Fruit fly (Drosophila melanogaster) whole organism, embryonic: ENCODE data around the gene CG32379.

ENCODE experiments used
- Antp ChIP-seq: fragments of 200-800 bp; sonication (Bioruptor generic); optimal IDR thresholded peaks from 3 replicates; lab custom pipeline; 2016; ENCODE audit warnings: missing biosample characterization, missing genetic modification characterization
- CG10209 ChIP-seq: fragments of 200-800 bp; sonication (Bioruptor generic); optimal IDR thresholded peaks from 3 replicates; lab custom pipeline; 2017; ENCODE audit warnings: missing biosample characterization, mild to moderate bottlenecking, missing genetic modification characterization, missing genetic modification reagents
- CG10274 ChIP-seq: fragments of 200-800 bp; sonication (Bioruptor generic); optimal IDR thresholded peaks from 3 replicates; lab custom pipeline; 2017; ENCODE audit warnings: missing biosample characterization, mild to moderate bottlenecking, missing genetic modification characterization
- CG10321 ChIP-seq: fragments of 200-800 bp; sonication (Bioruptor generic); IDR thresholded peaks from 2 replicates; pipeline ENCODE4 v1.3.6; 2022; ENCODE audit warnings: missing biosample characterization, missing genetic modification characterization
- CG11085 ChIP-seq: fragments of 200-800 bp; sonication (Bioruptor generic); IDR thresholded peaks from 2 replicates; pipeline ENCODE4 v1.3.6; 2022; ENCODE audit warnings: missing biosample characterization, missing genetic modification characterization
- CG11696 ChIP-seq: fragments of 200-800 bp; sonication (Bioruptor generic); IDR thresholded peaks from 2 replicates; pipeline ENCODE4 v1.3.6; 2022; ENCODE audit warnings: missing biosample characterization, missing genetic modification characterization
- CG11723 ChIP-seq: fragments of 200-800 bp; sonication (Bioruptor generic); optimal IDR thresholded peaks from 2 replicates; lab custom pipeline; 2017; ENCODE audit warnings: missing biosample characterization, mild to moderate bottlenecking, missing genetic modification characterization
- CG12391 ChIP-seq: fragments of 200-800 bp; sonication (Bioruptor generic); optimal IDR thresholded peaks from 3 replicates; lab custom pipeline; 2018; ENCODE audit warnings: missing biosample characterization, mild to moderate bottlenecking, missing genetic modification characterization, moderate library complexity
- CG13424 ChIP-seq: fragments of 200-800 bp; sonication (Bioruptor generic); optimal IDR thresholded peaks from 2 replicates; lab custom pipeline; 2019; ENCODE audit warnings: missing biosample characterization, mild to moderate bottlenecking, missing genetic modification characterization, moderate library complexity
- CG15479 ChIP-seq: fragments of 200-800 bp; sonication (Bioruptor generic); optimal IDR thresholded peaks from 3 replicates; lab custom pipeline; 2019; ENCODE audit warnings: missing biosample characterization, mild to moderate bottlenecking, missing genetic modification characterization, moderate library complexity
- CG18011 ChIP-seq: fragments of 200-800 bp; sonication (Bioruptor generic); optimal IDR thresholded peaks from 2 replicates; lab custom pipeline; 2017; ENCODE audit warnings: missing biosample characterization, missing genetic modification characterization, mild to moderate bottlenecking, moderate library complexity, missing genotype
- CG18764 ChIP-seq: fragments of 200-800 bp; sonication (Bioruptor generic); optimal IDR thresholded peaks from 3 replicates; lab custom pipeline; 2016; ENCODE audit warnings: missing biosample characterization, missing genetic modification characterization
- CG3281 ChIP-seq: fragments of 200-800 bp; sonication (Bioruptor generic); optimal IDR thresholded peaks from 3 replicates; lab custom pipeline; 2017; ENCODE audit warnings: missing biosample characterization, mild to moderate bottlenecking, missing genetic modification characterization
- CG3407 ChIP-seq: fragments of 200-800 bp; sonication (Bioruptor generic); optimal IDR thresholded peaks from 2 replicates; lab custom pipeline; 2018; ENCODE audit warnings: missing biosample characterization, mild to moderate bottlenecking, missing genetic modification characterization
- CG4424 ChIP-seq: fragments of 200-800 bp; sonication (Bioruptor generic); optimal IDR thresholded peaks from 3 replicates; lab custom pipeline; 2016; ENCODE audit warnings: missing biosample characterization, missing genetic modification characterization
- CG4854 ChIP-seq: fragments of 200-800 bp; sonication (Bioruptor generic); optimal IDR thresholded peaks from 2 replicates; lab custom pipeline; 2016; ENCODE audit warnings: missing biosample characterization, missing genetic modification characterization, inconsistent platforms
- CG5953 ChIP-seq: fragments of 200-800 bp; sonication (Bioruptor generic); IDR thresholded peaks from 2 replicates; pipeline ENCODE4 v1.3.6; 2022; ENCODE audit warnings: missing biosample characterization, missing genetic modification characterization
- CG6765 ChIP-seq: fragments of 200-800 bp; sonication (Bioruptor generic); optimal IDR thresholded peaks from 3 replicates; lab custom pipeline; 2017; ENCODE audit warnings: missing biosample characterization, mild to moderate bottlenecking, missing genetic modification characterization
- CG6854 ChIP-seq: fragments of 200-800 bp; sonication (Bioruptor generic); optimal IDR thresholded peaks from 3 replicates; lab custom pipeline; 2017; ENCODE audit warnings: missing biosample characterization, mild to moderate bottlenecking, missing genetic modification characterization
- CG7372 ChIP-seq: fragments of 200-800 bp; sonication (Bioruptor generic); IDR thresholded peaks from 2 replicates; pipeline ENCODE4 v1.3.6; 2022; ENCODE audit warnings: missing biosample characterization, missing genetic modification characterization
- CG8281 ChIP-seq: fragments of 200-800 bp; sonication (Bioruptor generic); optimal IDR thresholded peaks from 2 replicates; lab custom pipeline; 2018; ENCODE audit warnings: missing biosample characterization, mild to moderate bottlenecking, missing genetic modification characterization, moderate library complexity
- CG8765 ChIP-seq: fragments of 200-800 bp; sonication (Bioruptor generic); IDR thresholded peaks from 2 replicates; pipeline ENCODE4 v1.3.6; 2022; ENCODE audit warnings: missing biosample characterization, missing genetic modification characterization
- CG9437 ChIP-seq: fragments of 200-800 bp; sonication (Bioruptor generic); optimal IDR thresholded peaks from 2 replicates; lab custom pipeline; 2018; ENCODE audit warnings: missing biosample characterization, mild to moderate bottlenecking, missing genetic modification characterization
- Dfd ChIP-seq, 2 experiments: fragments of >200 bp; optimal IDR thresholded peaks; 2 replicates each; lab custom pipeline; 2017; ENCODE audit warnings: missing biosample characterization in 2 of 2, missing genetic modification characterization in 2 of 2
- Nf-YB ChIP-seq: fragments of 200-800 bp; sonication (Bioruptor generic); optimal IDR thresholded peaks from 3 replicates; lab custom pipeline; 2019; ENCODE audit warnings: missing biosample characterization, mild to moderate bottlenecking, missing genetic modification characterization, moderate library complexity
- Poxn ChIP-seq: fragments of 200-800 bp; sonication (Bioruptor generic); IDR thresholded peaks from 2 replicates; pipeline ENCODE4 v1.3.6; 2022; ENCODE audit warnings: missing biosample characterization, missing genetic modification characterization
- TFAM ChIP-seq: fragments of 200-800 bp; sonication (Bioruptor generic); optimal IDR thresholded peaks from 2 replicates; lab custom pipeline; 2017; ENCODE audit warnings: missing biosample characterization, missing genetic modification characterization, inconsistent platforms
- ab ChIP-seq: fragments of 200-800 bp; sonication (Bioruptor generic); optimal IDR thresholded peaks from 2 replicates; lab custom pipeline; 2016; ENCODE audit warnings: missing biosample characterization, missing genetic modification characterization
- abd-A ChIP-seq: fragments of 200-800 bp; sonication (Bioruptor generic); optimal IDR thresholded peaks from 3 replicates; lab custom pipeline; 2019; ENCODE audit warnings: missing biosample characterization, mild to moderate bottlenecking, missing genetic modification characterization, moderate library complexity
- bab2 ChIP-seq: fragments of 200-800 bp; sonication (Bioruptor generic); optimal IDR thresholded peaks from 2 replicates; lab custom pipeline; 2016; ENCODE audit warnings: missing biosample characterization, missing genetic modification characterization
- cg ChIP-seq: fragments of 200-800 bp; sonication (Bioruptor generic); optimal IDR thresholded peaks from 3 replicates; lab custom pipeline; 2019; ENCODE audit warnings: missing biosample characterization, mild to moderate bottlenecking, missing genetic modification characterization, moderate library complexity
- corto ChIP-seq: fragments of 200-800 bp; sonication (Bioruptor generic); optimal IDR thresholded peaks from 2 replicates; lab custom pipeline; 2016; ENCODE audit warnings: missing biosample characterization, mild to moderate bottlenecking, missing genetic modification characterization, moderate library complexity
- ewg ChIP-seq: fragments of 200-800 bp; sonication (Bioruptor generic); optimal IDR thresholded peaks from 3 replicates; lab custom pipeline; 2017; ENCODE audit warnings: mild to moderate bottlenecking, missing biosample characterization, missing genetic modification reagents, missing genetic modification characterization
- ham ChIP-seq: fragments of 200-800 bp; sonication (Bioruptor generic); IDR thresholded peaks from 2 replicates; pipeline ENCODE4 v1.3.6; 2022; ENCODE audit warnings: missing biosample characterization, missing genetic modification characterization
- hbn ChIP-seq: fragments of 200-800 bp; sonication (Bioruptor generic); IDR thresholded peaks from 2 replicates; pipeline ENCODE4 v1.3.6; 2022; ENCODE audit warnings: missing biosample characterization, missing genetic modification characterization; ENCODE audit not compliant: partially characterized antibody
- lbe ChIP-seq: fragments of 200-800 bp; sonication (Bioruptor generic); optimal IDR thresholded peaks from 2 replicates; lab custom pipeline; 2016; ENCODE audit warnings: missing biosample characterization, mild to moderate bottlenecking, missing genetic modification characterization
- lola ChIP-seq, 3 experiments: fragments of >200 bp in 2 of 3; fragments of 200-800 bp in 1 of 3; sonication (Bioruptor generic) in 1 of 3; optimal IDR thresholded peaks; 2 replicates each; lab custom pipeline; 2017 to 2019; ENCODE audit warnings: missing biosample characterization in 3 of 3, missing genetic modification characterization in 3 of 3, mild to moderate bottlenecking in 1 of 3, moderate library complexity in 1 of 3
- nmo ChIP-seq: fragments of 200-800 bp; sonication (Bioruptor generic); optimal IDR thresholded peaks from 2 replicates; lab custom pipeline; 2018; ENCODE audit warnings: missing biosample characterization, mild to moderate bottlenecking, missing genetic modification characterization, moderate library complexity
- pan ChIP-seq, 4 experiments: fragments of >200 bp in 3 of 4; fragments of 200-800 bp in 1 of 4; sonication (Bioruptor generic) in 1 of 4; optimal IDR thresholded peaks in 3 of 4; IDR thresholded peaks in 1 of 4; 2 replicates each; pipeline versions ENCODE4 v1.3.6 to Lab custom; 2017 to 2022; ENCODE audit warnings: missing biosample characterization in 2 of 4, missing genetic modification characterization in 2 of 4, mixed read lengths in 1 of 4
- pb ChIP-seq: fragments of 200-800 bp; sonication (Bioruptor generic); optimal IDR thresholded peaks from 3 replicates; lab custom pipeline; 2016; ENCODE audit warnings: missing biosample characterization, missing genetic modification characterization
- pnt ChIP-seq: fragments of 200-800 bp; sonication (Bioruptor generic); optimal IDR thresholded peaks from 3 replicates; lab custom pipeline; 2016; ENCODE audit warnings: missing biosample characterization, missing genetic modification characterization
- scrt ChIP-seq: fragments of 200-800 bp; sonication (Bioruptor generic); optimal IDR thresholded peaks from 2 replicates; lab custom pipeline; 2018; ENCODE audit warnings: missing biosample characterization, mild to moderate bottlenecking, missing genetic modification characterization, moderate library complexity
- sima ChIP-seq: fragments of 200-800 bp; sonication (Bioruptor generic); optimal IDR thresholded peaks from 2 replicates; lab custom pipeline; 2016; ENCODE audit warnings: missing biosample characterization, missing genetic modification characterization
- sna ChIP-seq: fragments of 200-800 bp; sonication (Bioruptor generic); IDR thresholded peaks from 2 replicates; pipeline ENCODE4 v1.3.6; 2022; ENCODE audit warnings: missing biosample characterization, missing genetic modification characterization; ENCODE audit not compliant: partially characterized antibody
- sr ChIP-seq: fragments of 200-800 bp; sonication (Bioruptor generic); IDR thresholded peaks from 3 replicates; pipeline ENCODE4 v1.3.6; 2022; ENCODE audit warnings: missing biosample characterization, missing genetic modification characterization
- stc ChIP-seq: fragments of 200-800 bp; sonication (Bioruptor generic); IDR thresholded peaks from 2 replicates; pipeline ENCODE4 v1.3.6; 2022; ENCODE audit warnings: missing biosample characterization, missing genetic modification characterization
- unc-4 ChIP-seq: fragments of 200-800 bp; sonication (Bioruptor generic); IDR thresholded peaks from 2 replicates; pipeline ENCODE4 v1.3.6; 2022; ENCODE audit warnings: missing biosample characterization, missing genetic modification characterization; ENCODE audit not compliant: partially characterized antibody
- zen ChIP-seq: fragments of 200-800 bp; sonication (Bioruptor generic); optimal IDR thresholded peaks from 3 replicates; lab custom pipeline; 2018; ENCODE audit warnings: missing biosample characterization, mild to moderate bottlenecking, missing genetic modification characterization, moderate library complexity

Gene CG32379

dm6 chr3L:7356386-7357117, 39.6 kb upstream of the CG32379 start, which contains the start of gene CTCF (continued):
- TF ChIP-seq CG6854 (GFP tag; lab: Kevin White, UChicago) (no peak), CG11723 (GFP tag; lab: Kevin White, UChicago) (no peak), cg (GFP tag; lab: Kevin White, UChicago) (no peak), CG11696 (no peak), CG8765 (GFP tag; lab: Robert Waterston, UW) (no peak), CG5953 (GFP tag; lab: Robert Waterston, UW) (no peak), CG3407 (GFP tag; lab: Kevin White, UChicago) (no peak), CG15479 (GFP tag; lab: Kevin White, UChicago) (no peak), CG18011 (GFP tag; lab: Kevin White, UChicago) (no peak), corto (no peak), Nf-YB (GFP tag; lab: Kevin White, UChicago) (no peak), CG18764 (no peak), CG4854 (GFP tag; lab: Kevin White, UChicago) (peak; percentile 29), CG13424 (peak; percentile 18), nmo (GFP tag; lab: Kevin White, UChicago) (peak; percentile 90), CG9437 (peak; percentile 49), CG4424 (peak; percentile 43), ab (GFP tag; lab: Kevin White, UChicago) (no peak), ewg (GFP tag; lab: Kevin White, UChicago) (peak; percentile 16), abd-A (tag; lab: Kevin White, UChicago) (no peak), zen (peak; percentile 18), hbn (peak; percentile 61), lbe (GFP tag; lab: Kevin White, UChicago) (peak; percentile 38), scrt (GFP tag; lab: Kevin White, UChicago) (no peak), sima (no peak), unc-4 (GFP tag; lab: Robert Waterston, UW) (peak; percentile 88), TFAM (no peak), pb (GFP tag; lab: Kevin White, UChicago) (peak; percentile 40), pan (optimal IDR thresholded peaks at IDR 0.05; lab: Kevin White, UChicago) (no peak), pan (GFP tag; optimal IDR thresholded peaks at IDR 0.05 in 1 of 2, IDR thresholded peaks at IDR 0.05 in 1 of 2) (peak in 1 of 2 experiments; percentile 68), sr (GFP tag; lab: Robert Waterston, UW) (no peak), Antp (peak; percentile 55), sna (GFP tag; lab: Robert Waterston, UW) (peak; percentile 77), Poxn (no peak), CG10321 (no peak), CG7372 (GFP tag; lab: Robert Waterston, UW) (no peak), CG8281 (no peak), CG10209 (GFP tag; lab: Kevin White, UChicago) (peak; percentile 33), CG3281 (GFP tag; lab: Kevin White, UChicago) (no peak), ham (GFP tag; lab: Robert Waterston, UW) (no peak), bab2 (peak; percentile 13), CG12391 (peak; percentile 43), CG6765 (GFP tag; lab: Kevin White, UChicago) (no peak), stc (GFP tag; lab: Robert Waterston, UW) (no peak), lola (GFP tag; optimal IDR thresholded peaks at IDR 0.05; lab: Kevin White, UChicago) (peak in 1 of 3 experiments; percentile 16), pnt (GFP tag; lab: Kevin White, UChicago) (peak; percentile 41), CG10274 (GFP tag; lab: Kevin White, UChicago) (no peak), CG11085 (GFP tag; lab: Robert Waterston, UW) (no peak), Dfd (GFP tag; optimal IDR thresholded peaks at IDR 0.05; lab: Kevin White, UChicago) (no peak)
